Worm (Caenorhabditis elegans): Measurements from ENCODE around the gene F23D12.1.

DNA sequence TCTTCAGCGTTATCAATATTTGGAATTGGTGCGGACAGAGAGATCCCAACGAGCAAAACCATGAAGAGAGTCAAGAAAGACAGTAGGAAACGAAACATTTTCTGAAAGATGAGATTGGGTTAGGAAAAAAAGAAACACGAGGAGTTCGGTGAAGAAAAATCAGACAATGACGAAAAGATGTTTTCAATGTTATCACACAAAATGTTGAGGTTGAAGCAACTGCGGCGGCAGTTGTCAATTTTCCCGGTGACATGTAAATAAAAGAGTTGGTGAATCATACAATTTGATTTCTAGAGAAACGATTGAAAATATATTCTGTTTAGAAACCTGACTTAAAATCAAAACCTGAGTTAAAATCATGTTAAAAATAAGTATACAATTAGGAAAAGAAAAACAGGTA lies 25.8 kb upstream of the F23D12.1 start, which contains the start of gene F23D12.7:
- no peak for TF ChIP-seq pes-1 (GFP tag; IDR thresholded peaks at IDR 0.05)
- no peak for TF ChIP-seq tbx-37 (GFP tag; conservative IDR thresholded peaks at IDR 0.05)

Data from whole organism, early embryonic.